Worm (Caenorhabditis elegans) whole organism, L4 larva: ENCODE data around the gene mrpl-18.

Source experiments
- F49E8.2 ChIP-seq: sonication (generic microtip); optimal IDR thresholded peaks from 2 replicates; lab custom pipeline; 2016; ENCODE audit warnings: missing compliant biosample characterization, mild to moderate bottlenecking, missing genetic modification characterization, borderline replicate concordance
- Y48G9A.11 ChIP-seq: fragments of 200-800 bp; sonication (Bioruptor generic); IDR thresholded peaks from 2 replicates; pipeline ENCODE4 v1.3.6; 2022; ENCODE audit warnings: missing genetic modification reagents, missing genetic modification characterization, missing compliant biosample characterization
- ZK546.5 ChIP-seq, 2 experiments: sonication (generic microtip); optimal IDR thresholded peaks; 2 replicates each; lab custom pipeline; 2017; ENCODE audit warnings: missing biosample characterization in 2 of 2, missing genetic modification characterization in 2 of 2
- aha-1 ChIP-seq: fragments of 150-350 bp; peaks from one replicate; lab custom pipeline; 2014; ENCODE audit warnings: missing biosample characterization, missing genetic modification characterization
- aly-2 ChIP-seq: sonication (generic microtip); optimal IDR thresholded peaks from 2 replicates; lab custom pipeline; 2018; ENCODE audit warnings: missing biosample characterization, missing genetic modification characterization
- ama-1 ChIP-seq: fragments of 150-350 bp; optimal IDR thresholded peaks from 2 replicates; lab custom pipeline; 2014; ENCODE audit warnings: inconsistent platforms, mixed read lengths
- arid-1 ChIP-seq: fragments of 200-800 bp; sonication (Bioruptor generic); conservative IDR thresholded peaks from 2 replicates; pipeline ENCODE4 v1.3.6; 2022; ENCODE audit warnings: missing genetic modification reagents, missing genetic modification characterization, missing compliant biosample characterization
- ceh-82 ChIP-seq: sonication (generic microtip); optimal IDR thresholded peaks from 2 replicates; lab custom pipeline; 2017; ENCODE audit warnings: missing biosample characterization, missing genetic modification characterization
- ces-1 ChIP-seq: fragments of 150-350 bp; sonication (generic microtip); optimal IDR thresholded peaks from 4 replicates; lab custom pipeline; 2014; ENCODE audit warnings: missing biosample characterization, missing genetic modification reagents, missing genetic modification characterization
- daf-8 ChIP-seq: fragments of 200-800 bp; sonication (Bioruptor generic); IDR thresholded peaks from 2 replicates; pipeline ENCODE4 v1.3.6; 2022; ENCODE audit warnings: missing genetic modification characterization, missing compliant biosample characterization
- dmd-6 ChIP-seq: fragments of 200-800 bp; sonication (Bioruptor generic); IDR thresholded peaks from 2 replicates; pipeline ENCODE4 v1.3.6; 2022; ENCODE audit warnings: missing genetic modification reagents, missing genetic modification characterization, missing compliant biosample characterization
- dmd-9 ChIP-seq: fragments of 200-800 bp; sonication (Bioruptor generic); IDR thresholded peaks from 2 replicates; pipeline ENCODE4 v1.3.6; 2022; ENCODE audit warnings: missing genetic modification reagents, missing genetic modification characterization, missing compliant biosample characterization
- egl-43 ChIP-seq: fragments of 200-800 bp; sonication (Bioruptor generic); IDR thresholded peaks from 2 replicates; pipeline ENCODE4 v1.3.6; 2022; ENCODE audit warnings: missing genetic modification reagents, missing genetic modification characterization, missing compliant biosample characterization
- fos-1 ChIP-seq: fragments of 150-350 bp; optimal IDR thresholded peaks from 2 replicates; lab custom pipeline; 2014; ENCODE audit warnings: missing biosample characterization, missing genetic modification characterization
- hif-1 ChIP-seq, 2 experiments: sonication (generic microtip); optimal IDR thresholded peaks; 2 replicates each; lab custom pipeline; 2016 to 2017; ENCODE audit warnings: missing compliant biosample characterization in 2 of 2, missing genetic modification characterization in 2 of 2, missing genetic modification reagents in 2 of 2, missing genotype in 2 of 2, mild to moderate bottlenecking in 1 of 2
- hlh-11 ChIP-seq: fragments of 200-800 bp; sonication (Bioruptor generic); optimal IDR thresholded peaks from 2 replicates; lab custom pipeline; 2018; ENCODE audit warnings: mild to moderate bottlenecking, missing genetic modification characterization, missing compliant biosample characterization
- hlh-30 ChIP-seq: sonication (generic microtip); optimal IDR thresholded peaks from 2 replicates; lab custom pipeline; 2017; ENCODE audit warnings: antibody characterized with exemption, mild to moderate bottlenecking, missing genetic modification characterization, missing compliant biosample characterization; ENCODE audit not compliant: insufficient read depth
- hmg-1.1 ChIP-seq: fragments of 200-800 bp; sonication (Bioruptor generic); IDR thresholded peaks from 2 replicates; pipeline ENCODE4 v1.3.6; 2022; ENCODE audit warnings: missing genetic modification reagents, missing genetic modification characterization, missing compliant biosample characterization
- lin-1 ChIP-seq: fragments of 200-800 bp; sonication (Bioruptor generic); IDR thresholded peaks from 2 replicates; pipeline ENCODE4 v1.3.6; 2022; ENCODE audit warnings: missing genetic modification reagents, missing genetic modification characterization, missing compliant biosample characterization
- lin-13 ChIP-seq: fragments of 150-350 bp; optimal IDR thresholded peaks from 2 replicates; lab custom pipeline; 2014; ENCODE audit warnings: missing biosample characterization, missing genetic modification reagents, missing genetic modification characterization
- lin-15B ChIP-seq: fragments of 150-350 bp; sonication (generic microtip); optimal IDR thresholded peaks from 3 replicates; lab custom pipeline; 2014; ENCODE audit warnings: missing biosample characterization, missing genetic modification characterization
- lin-29 ChIP-seq: fragments of 200-800 bp; sonication (Bioruptor generic); IDR thresholded peaks from 2 replicates; pipeline ENCODE4 v1.3.6; 2022; ENCODE audit warnings: missing genetic modification reagents, missing genetic modification characterization, missing compliant biosample characterization
- lin-38 ChIP-seq: fragments of 200-800 bp; sonication (Bioruptor generic); IDR thresholded peaks from 2 replicates; pipeline ENCODE4 v1.3.6; 2022; ENCODE audit warnings: missing genetic modification reagents, missing genetic modification characterization, missing compliant biosample characterization
- lsy-2 ChIP-seq, 2 experiments: fragments of 150-350 bp in 1 of 2; sonication (generic microtip) in 1 of 2; optimal IDR thresholded peaks; 2 replicates each; lab custom pipeline; 2014 to 2017; ENCODE audit warnings: missing biosample characterization in 2 of 2, missing genetic modification characterization in 2 of 2
- mdl-1 ChIP-seq, 2 experiments: fragments of 150-350 bp in 1 of 2; sonication (generic microtip) in 1 of 2; optimal IDR thresholded peaks; 2 replicates each; lab custom pipeline; 2014 to 2017; ENCODE audit warnings: missing biosample characterization in 2 of 2, missing genetic modification characterization in 2 of 2
- mdt-29 ChIP-seq: fragments of 200-800 bp; sonication (Bioruptor generic); IDR thresholded peaks from 2 replicates; pipeline ENCODE4 v1.3.6; 2022; ENCODE audit warnings: missing genetic modification reagents, missing genetic modification characterization, missing compliant biosample characterization
- mep-1 ChIP-seq: fragments of 150-350 bp; sonication (generic microtip); optimal IDR thresholded peaks from 3 replicates; lab custom pipeline; 2014; ENCODE audit warnings: missing biosample characterization, missing genetic modification characterization
- mes-2 ChIP-seq: sonication (generic microtip); optimal IDR thresholded peaks from 2 replicates; lab custom pipeline; 2016; ENCODE audit warnings: missing genotype, mild to moderate bottlenecking, missing genetic modification characterization, missing compliant biosample characterization; ENCODE audit not compliant: poor library complexity, severe bottlenecking
- mxl-2 ChIP-seq: fragments of 200-800 bp; sonication (Bioruptor generic); conservative IDR thresholded peaks from 2 replicates; pipeline ENCODE4 v1.3.6; 2022; ENCODE audit warnings: missing genetic modification reagents, missing genetic modification characterization, missing compliant biosample characterization
- mxl-3 ChIP-seq: fragments of 200-800 bp; sonication (Bioruptor generic); optimal IDR thresholded peaks from 2 replicates; lab custom pipeline; 2018; ENCODE audit warnings: mild to moderate bottlenecking, missing genetic modification characterization, missing compliant biosample characterization
- nhr-111 ChIP-seq: fragments of 200-800 bp; sonication (Bioruptor generic); optimal IDR thresholded peaks from 2 replicates; lab custom pipeline; 2018; ENCODE audit warnings: mild to moderate bottlenecking, missing genetic modification characterization, missing compliant biosample characterization
- nhr-237 ChIP-seq: sonication (generic microtip); optimal IDR thresholded peaks from 2 replicates; lab custom pipeline; 2017; ENCODE audit warnings: missing biosample characterization, missing genetic modification characterization
- nhr-28 ChIP-seq: fragments of 150-350 bp; optimal IDR thresholded peaks from 2 replicates; lab custom pipeline; 2014; ENCODE audit warnings: missing biosample characterization, missing genetic modification characterization
- nhr-6 ChIP-seq: fragments of 150-350 bp; optimal IDR thresholded peaks from 2 replicates; lab custom pipeline; 2014; ENCODE audit warnings: missing biosample characterization, missing genetic modification characterization
- nhr-76 ChIP-seq: fragments of 150-350 bp; optimal IDR thresholded peaks from 2 replicates; lab custom pipeline; 2014; ENCODE audit warnings: missing biosample characterization, missing genetic modification characterization
- pha-4 ChIP-seq, 2 experiments: fragments of 150-350 bp in 1 of 2; fragments of 200-800 bp in 1 of 2; sonication (Bioruptor generic) in 1 of 2; IDR thresholded peaks in 1 of 2; optimal IDR thresholded peaks in 1 of 2; 2 replicates each; pipeline versions ENCODE4 v1.3.6 to Lab custom; 2014 to 2022; ENCODE audit warnings: missing genetic modification characterization in 2 of 2, missing genetic modification reagents in 2 of 2, missing biosample characterization in 1 of 2, missing compliant biosample characterization in 1 of 2
- rbr-2 ChIP-seq: sonication (generic microtip); optimal IDR thresholded peaks from 2 replicates; lab custom pipeline; 2016; ENCODE audit warnings: missing genotype, missing genetic modification characterization, missing compliant biosample characterization
- saeg-2 ChIP-seq: fragments of 200-800 bp; sonication (Bioruptor generic); IDR thresholded peaks from 2 replicates; pipeline ENCODE4 v1.3.6; 2022; ENCODE audit warnings: missing genetic modification reagents, missing genetic modification characterization, missing compliant biosample characterization
- skn-1 ChIP-seq: fragments of 150-350 bp; optimal IDR thresholded peaks from 2 replicates; lab custom pipeline; 2014; ENCODE audit warnings: missing biosample characterization, missing genetic modification characterization
- snpc-1.2 ChIP-seq: fragments of 200-800 bp; sonication (Bioruptor generic); IDR thresholded peaks from 2 replicates; pipeline ENCODE4 v1.3.6; 2022; ENCODE audit warnings: missing genetic modification reagents, missing genetic modification characterization, missing compliant biosample characterization
- unc-39 ChIP-seq: sonication (generic microtip); optimal IDR thresholded peaks from 2 replicates; lab custom pipeline; 2017; ENCODE audit warnings: missing biosample characterization, missing genetic modification characterization
- zip-2 ChIP-seq: fragments of 150-350 bp; optimal IDR thresholded peaks from 2 replicates; lab custom pipeline; 2014; ENCODE audit warnings: missing biosample characterization, missing genetic modification characterization
- ztf-7 ChIP-seq: fragments of 150-350 bp; optimal IDR thresholded peaks from 2 replicates; lab custom pipeline; 2014; ENCODE audit warnings: missing biosample characterization, missing genetic modification characterization

Gene mrpl-18

DNA sequence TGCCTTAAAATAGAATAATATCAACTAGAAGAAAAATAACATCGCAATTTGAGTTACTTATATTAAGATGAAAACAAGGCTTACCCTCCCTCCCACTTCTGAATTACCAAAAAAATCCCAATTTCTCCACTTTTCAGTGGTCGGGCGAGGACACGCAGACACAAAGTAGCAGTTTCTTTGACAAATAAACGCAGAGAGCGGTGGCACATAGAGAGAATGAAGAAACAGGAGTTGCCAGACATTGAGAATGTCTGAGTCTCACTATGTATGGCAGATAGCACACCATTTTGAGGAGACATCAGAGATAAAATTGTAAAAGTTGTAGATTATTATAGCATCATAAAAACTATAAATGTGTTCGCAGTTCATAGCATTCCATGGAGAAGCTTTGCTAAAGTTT, 19.6 kb upstream of the mrpl-18 start (continued):
- TF ChIP-seq saeg-2 (no peak), hlh-30 (peak; percentile 27), snpc-1.2 (GFP tag; lab: Robert Waterston, UW) (no peak), mxl-2 (GFP tag; lab: Robert Waterston, UW) (no peak), lin-15B (tag; lab: Kevin White, UChicago) (no peak), hif-1 (tag; optimal IDR thresholded peaks at IDR 0.05; lab: Kevin White, UChicago) (peak in 1 of 2 experiments; percentile 10), ama-1 (lab: Kevin White, UChicago) (no peak), mxl-3 (GFP tag; lab: Kevin White, UChicago) (no peak), aly-2 (tag; lab: Kevin White, UChicago) (no peak), nhr-111 (GFP tag; lab: Kevin White, UChicago) (no peak), ZK546.5 (tag; optimal IDR thresholded peaks at IDR 0.05; lab: Kevin White, UChicago) (no peak), lin-13 (GFP tag; lab: Kevin White, UChicago) (no peak), fos-1 (tag; lab: Kevin White, UChicago) (no peak), unc-39 (tag; lab: Kevin White, UChicago) (no peak), nhr-237 (tag; lab: Kevin White, UChicago) (no peak), ces-1 (GFP tag; lab: Kevin White, UChicago) (no peak), nhr-76 (tag; lab: Kevin White, UChicago) (no peak), mdt-29 (GFP tag; lab: Robert Waterston, UW) (no peak), lin-38 (peak; percentile 45; the same call in 1 of the 2 replicates), pha-4 (GFP tag; IDR thresholded peaks at IDR 0.05; lab: Robert Waterston, UW) (no peak), pha-4 (tag; optimal IDR thresholded peaks at IDR 0.05; lab: Kevin White, UChicago) (no peak), ceh-82 (tag; lab: Kevin White, UChicago) (no peak), ztf-7 (tag; lab: Kevin White, UChicago) (no peak), lin-29 (GFP tag; lab: Robert Waterston, UW) (no peak)

DNA sequence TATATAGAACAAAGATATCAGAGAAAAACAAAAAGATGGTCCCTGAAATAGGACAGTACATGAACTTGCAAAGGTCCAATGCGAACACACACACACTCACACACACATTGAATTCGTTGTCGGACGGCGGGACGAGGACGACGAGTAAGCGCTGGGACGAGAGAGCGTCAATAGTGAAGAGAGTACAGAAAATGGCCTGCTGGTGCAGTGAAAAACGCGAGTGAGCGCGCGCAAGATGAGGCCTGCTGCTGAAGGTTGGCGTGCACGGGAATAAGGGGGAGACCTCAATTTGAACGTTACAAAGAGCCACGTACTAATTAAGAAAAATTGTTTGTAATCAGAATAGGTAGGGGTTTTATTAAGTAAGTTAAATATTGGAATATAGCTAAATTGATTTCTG, 17.8 kb upstream of the mrpl-18 start:
- TF ChIP-seq hlh-11 (tag; lab: Kevin White, UChicago) (peak; percentile 47), skn-1 (tag; lab: Kevin White, UChicago) (no peak), nhr-6 (tag; lab: Kevin White, UChicago) (peak; percentile 14), dmd-6 (GFP tag; lab: Robert Waterston, UW) (peak; percentile 33; the same call in 1 of the 2 replicates), lsy-2 (tag; optimal IDR thresholded peaks at IDR 0.05; lab: Kevin White, UChicago) (peak in 1 of 2 experiments; percentile 36), zip-2 (no peak), arid-1 (GFP tag; lab: Robert Waterston, UW) (no peak), aha-1 (peak; percentile 85), mxl-3 (GFP tag; lab: Kevin White, UChicago) (peak; percentile 41), egl-43 (GFP tag; lab: Robert Waterston, UW) (0 out of 2 replicates have a peak, but pooled peaks have one; percentile 36), mep-1 (tag; lab: Kevin White, UChicago) (peak; percentile 27), hmg-1.1 (peak; percentile 47), nhr-28 (tag; lab: Kevin White, UChicago) (peak; percentile 46), ama-1 (lab: Kevin White, UChicago) (no peak), mes-2 (tag; lab: Kevin White, UChicago) (peak; percentile 12), mdl-1 (tag; optimal IDR thresholded peaks at IDR 0.05; lab: Kevin White, UChicago) (peak in 1 of 2 experiments; percentile 11), rbr-2 (tag; lab: Kevin White, UChicago) (peak; percentile 13), hlh-30 (peak; percentile 45)

DNA sequence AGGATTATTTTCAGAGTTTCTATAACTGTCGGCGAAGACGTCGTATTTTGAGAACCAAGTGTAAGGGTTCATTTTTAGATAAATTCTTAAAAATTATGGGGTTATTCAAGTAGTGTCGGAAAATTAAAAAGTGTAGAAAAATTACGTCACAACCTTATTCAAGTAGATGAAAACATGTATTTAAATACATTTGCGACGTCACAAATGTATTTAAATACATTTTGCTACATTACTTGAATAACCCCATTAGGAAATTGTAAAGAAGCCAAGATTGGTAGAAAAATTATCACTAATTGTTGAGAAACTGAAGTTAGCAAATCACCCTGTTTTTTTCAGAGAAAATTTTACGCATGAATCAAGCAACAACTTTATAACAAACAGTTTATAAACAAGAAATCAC, 15.6 kb upstream of the mrpl-18 start:
- TF ChIP-seq Y48G9A.11 (GFP tag; lab: Robert Waterston, UW) (peak; percentile 65), nhr-237 (tag; lab: Kevin White, UChicago) (no peak), dmd-9 (GFP tag; lab: Robert Waterston, UW) (no peak), snpc-1.2 (GFP tag; lab: Robert Waterston, UW) (peak; percentile 52; the same call in 1 of the 2 replicates), arid-1 (GFP tag; lab: Robert Waterston, UW) (0 out of 2 replicates have a peak, but pooled peaks have one; percentile 24), daf-8 (no peak), F49E8.2 (tag; lab: Kevin White, UChicago) (peak; percentile 63), nhr-76 (tag; lab: Kevin White, UChicago) (no peak), pha-4 (GFP tag; IDR thresholded peaks at IDR 0.05; lab: Robert Waterston, UW) (peak; percentile 44; the same call in 1 of the 2 replicates), pha-4 (tag; optimal IDR thresholded peaks at IDR 0.05; lab: Kevin White, UChicago) (no peak), lin-38 (peak; percentile 58), lin-1 (GFP tag; lab: Robert Waterston, UW) (no peak)
- TF ChIP-seq, all 104 proteins: peak for 6
